Worm (Caenorhabditis elegans) whole organism, L4 larva: ENCODE measurements around the gene T26C5.5.
A peak's percentile ranks its signal among the peaks of the same experiment; 100 is the strongest.

Source experiments
- D1046.2 ChIP-seq: fragments of 200-800 bp; sonication (Bioruptor generic); IDR thresholded peaks from 2 replicates; pipeline ENCODE4 v1.3.6; 2022; ENCODE audit warnings: missing genetic modification characterization, missing compliant biosample characterization
- F37D6.2 ChIP-seq: sonication (generic microtip); optimal IDR thresholded peaks from 2 replicates; lab custom pipeline; 2016; ENCODE audit warnings: mild to moderate bottlenecking, missing genetic modification characterization, missing compliant biosample characterization
- F49E8.2 ChIP-seq: sonication (generic microtip); optimal IDR thresholded peaks from 2 replicates; lab custom pipeline; 2016; ENCODE audit warnings: missing compliant biosample characterization, mild to moderate bottlenecking, missing genetic modification characterization, borderline replicate concordance
- Y5F2A.4 ChIP-seq: fragments of 200-800 bp; sonication (Bioruptor generic); optimal IDR thresholded peaks from 2 replicates; lab custom pipeline; 2018; ENCODE audit warnings: mild to moderate bottlenecking, missing genetic modification characterization, missing compliant biosample characterization
- Y75B8A.6 ChIP-seq: fragments of 200-800 bp; sonication (Bioruptor generic); IDR thresholded peaks from 2 replicates; pipeline ENCODE4 v1.3.6; 2022; ENCODE audit warnings: missing genetic modification reagents, missing genetic modification characterization, missing compliant biosample characterization
- ZK337.2 ChIP-seq: fragments of 200-800 bp; sonication (Bioruptor generic); IDR thresholded peaks from 2 replicates; pipeline ENCODE4 v1.3.6; 2022; ENCODE audit warnings: missing genetic modification reagents, missing genetic modification characterization, missing compliant biosample characterization
- aha-1 ChIP-seq: fragments of 150-350 bp; peaks from one replicate; lab custom pipeline; 2014; ENCODE audit warnings: missing biosample characterization, missing genetic modification characterization
- ceh-20 ChIP-seq: fragments of 200-800 bp; sonication (Bioruptor generic); IDR thresholded peaks from 2 replicates; pipeline ENCODE4 v1.3.6; 2022; ENCODE audit warnings: missing genetic modification reagents, missing genetic modification characterization, missing compliant biosample characterization
- ceh-82 ChIP-seq: sonication (generic microtip); optimal IDR thresholded peaks from 2 replicates; lab custom pipeline; 2017; ENCODE audit warnings: missing biosample characterization, missing genetic modification characterization
- daf-16 ChIP-seq, 3 experiments: sonication (generic microtip); optimal IDR thresholded peaks; 2 replicates each; lab custom pipeline; 2016 to 2017; ENCODE audit warnings: missing genetic modification characterization in 3 of 3, missing genetic modification reagents in 3 of 3, mild to moderate bottlenecking in 2 of 3, missing compliant biosample characterization in 2 of 3, missing biosample characterization in 1 of 3, moderate library complexity in 1 of 3
- daf-19 ChIP-seq: fragments of 200-800 bp; sonication (Bioruptor generic); conservative IDR thresholded peaks from 2 replicates; pipeline ENCODE4 v1.3.6; 2022; ENCODE audit warnings: missing genetic modification characterization, missing compliant biosample characterization
- daf-8 ChIP-seq: fragments of 200-800 bp; sonication (Bioruptor generic); IDR thresholded peaks from 2 replicates; pipeline ENCODE4 v1.3.6; 2022; ENCODE audit warnings: missing genetic modification characterization, missing compliant biosample characterization
- dmd-6 ChIP-seq: fragments of 200-800 bp; sonication (Bioruptor generic); IDR thresholded peaks from 2 replicates; pipeline ENCODE4 v1.3.6; 2022; ENCODE audit warnings: missing genetic modification reagents, missing genetic modification characterization, missing compliant biosample characterization
- dmd-9 ChIP-seq: fragments of 200-800 bp; sonication (Bioruptor generic); IDR thresholded peaks from 2 replicates; pipeline ENCODE4 v1.3.6; 2022; ENCODE audit warnings: missing genetic modification reagents, missing genetic modification characterization, missing compliant biosample characterization
- dve-1 ChIP-seq: sonication (generic microtip); optimal IDR thresholded peaks from 2 replicates; lab custom pipeline; 2017; ENCODE audit warnings: antibody characterized with exemption, mild to moderate bottlenecking, missing genetic modification characterization, missing compliant biosample characterization; ENCODE audit not compliant: insufficient read depth
- fos-1 ChIP-seq: fragments of 150-350 bp; optimal IDR thresholded peaks from 2 replicates; lab custom pipeline; 2014; ENCODE audit warnings: missing biosample characterization, missing genetic modification characterization
- gei-8 ChIP-seq: fragments of 200-800 bp; sonication (Bioruptor generic); optimal IDR thresholded peaks from 2 replicates; lab custom pipeline; 2018; ENCODE audit warnings: mild to moderate bottlenecking, missing genetic modification characterization, missing compliant biosample characterization
- hif-1 ChIP-seq, 2 experiments: sonication (generic microtip); optimal IDR thresholded peaks; 2 replicates each; lab custom pipeline; 2016 to 2017; ENCODE audit warnings: missing compliant biosample characterization in 2 of 2, missing genetic modification characterization in 2 of 2, missing genetic modification reagents in 2 of 2, missing genotype in 2 of 2, mild to moderate bottlenecking in 1 of 2
- hlh-11 ChIP-seq: fragments of 200-800 bp; sonication (Bioruptor generic); optimal IDR thresholded peaks from 2 replicates; lab custom pipeline; 2018; ENCODE audit warnings: mild to moderate bottlenecking, missing genetic modification characterization, missing compliant biosample characterization
- hmg-1.1 ChIP-seq: fragments of 200-800 bp; sonication (Bioruptor generic); IDR thresholded peaks from 2 replicates; pipeline ENCODE4 v1.3.6; 2022; ENCODE audit warnings: missing genetic modification reagents, missing genetic modification characterization, missing compliant biosample characterization
- lim-7 ChIP-seq: fragments of 200-800 bp; sonication (Bioruptor generic); IDR thresholded peaks from 2 replicates; pipeline ENCODE4 v1.3.6; 2022; ENCODE audit warnings: missing genetic modification characterization, missing compliant biosample characterization
- lin-1 ChIP-seq: fragments of 200-800 bp; sonication (Bioruptor generic); IDR thresholded peaks from 2 replicates; pipeline ENCODE4 v1.3.6; 2022; ENCODE audit warnings: missing genetic modification reagents, missing genetic modification characterization, missing compliant biosample characterization
- lin-13 ChIP-seq: fragments of 150-350 bp; optimal IDR thresholded peaks from 2 replicates; lab custom pipeline; 2014; ENCODE audit warnings: missing biosample characterization, missing genetic modification reagents, missing genetic modification characterization
- lin-29 ChIP-seq: fragments of 200-800 bp; sonication (Bioruptor generic); IDR thresholded peaks from 2 replicates; pipeline ENCODE4 v1.3.6; 2022; ENCODE audit warnings: missing genetic modification reagents, missing genetic modification characterization, missing compliant biosample characterization
- lir-3 ChIP-seq: sonication (generic microtip); optimal IDR thresholded peaks from 2 replicates; lab custom pipeline; 2016; ENCODE audit warnings: mild to moderate bottlenecking, missing genetic modification characterization, missing compliant biosample characterization
- lsy-2 ChIP-seq, 2 experiments: fragments of 150-350 bp in 1 of 2; sonication (generic microtip) in 1 of 2; optimal IDR thresholded peaks; 2 replicates each; lab custom pipeline; 2014 to 2017; ENCODE audit warnings: missing biosample characterization in 2 of 2, missing genetic modification characterization in 2 of 2
- mdl-1 ChIP-seq, 2 experiments: fragments of 150-350 bp in 1 of 2; sonication (generic microtip) in 1 of 2; optimal IDR thresholded peaks; 2 replicates each; lab custom pipeline; 2014 to 2017; ENCODE audit warnings: missing biosample characterization in 2 of 2, missing genetic modification characterization in 2 of 2
- mep-1 ChIP-seq: fragments of 150-350 bp; sonication (generic microtip); optimal IDR thresholded peaks from 3 replicates; lab custom pipeline; 2014; ENCODE audit warnings: missing biosample characterization, missing genetic modification characterization
- mxl-2 ChIP-seq: fragments of 200-800 bp; sonication (Bioruptor generic); conservative IDR thresholded peaks from 2 replicates; pipeline ENCODE4 v1.3.6; 2022; ENCODE audit warnings: missing genetic modification reagents, missing genetic modification characterization, missing compliant biosample characterization
- mxl-3 ChIP-seq: fragments of 200-800 bp; sonication (Bioruptor generic); optimal IDR thresholded peaks from 2 replicates; lab custom pipeline; 2018; ENCODE audit warnings: mild to moderate bottlenecking, missing genetic modification characterization, missing compliant biosample characterization
- nhr-102 ChIP-seq: sonication (generic microtip); optimal IDR thresholded peaks from 2 replicates; lab custom pipeline; 2016; ENCODE audit warnings: mild to moderate bottlenecking, missing genetic modification characterization, moderate library complexity, missing compliant biosample characterization
- nhr-28 ChIP-seq: fragments of 150-350 bp; optimal IDR thresholded peaks from 2 replicates; lab custom pipeline; 2014; ENCODE audit warnings: missing biosample characterization, missing genetic modification characterization
- nhr-42 ChIP-seq: fragments of 200-800 bp; sonication (Bioruptor generic); IDR thresholded peaks from 2 replicates; pipeline ENCODE4 v1.3.6; 2022; ENCODE audit warnings: missing genetic modification characterization, missing compliant biosample characterization
- nhr-76 ChIP-seq: fragments of 150-350 bp; optimal IDR thresholded peaks from 2 replicates; lab custom pipeline; 2014; ENCODE audit warnings: missing biosample characterization, missing genetic modification characterization
- php-3 ChIP-seq: fragments of 200-800 bp; sonication (Bioruptor generic); IDR thresholded peaks from 2 replicates; pipeline ENCODE4 v1.3.6; 2022; ENCODE audit warnings: missing genetic modification reagents, missing genetic modification characterization, missing compliant biosample characterization
- sdz-12 ChIP-seq: fragments of 200-800 bp; sonication (Bioruptor generic); optimal IDR thresholded peaks from 2 replicates; lab custom pipeline; 2018; ENCODE audit warnings: mild to moderate bottlenecking, missing genetic modification characterization, missing compliant biosample characterization
- spr-1 ChIP-seq: sonication (generic microtip); optimal IDR thresholded peaks from 2 replicates; lab custom pipeline; 2016; ENCODE audit warnings: mild to moderate bottlenecking, missing genetic modification characterization, missing compliant biosample characterization
- spr-3 ChIP-seq: fragments of 200-800 bp; sonication (Bioruptor generic); optimal IDR thresholded peaks from 2 replicates; lab custom pipeline; 2018; ENCODE audit warnings: mild to moderate bottlenecking, missing genetic modification characterization, missing compliant biosample characterization
- tag-97 ChIP-seq: fragments of 200-800 bp; sonication (Bioruptor generic); IDR thresholded peaks from 2 replicates; pipeline ENCODE4 v1.3.6; 2022; ENCODE audit warnings: missing genetic modification characterization, missing compliant biosample characterization
- tra-1 ChIP-seq: fragments of 200-800 bp; sonication (Bioruptor generic); IDR thresholded peaks from 2 replicates; pipeline ENCODE4 v1.3.6; 2022; ENCODE audit warnings: missing genetic modification reagents, missing genetic modification characterization, missing compliant biosample characterization
- unc-130 ChIP-seq: sonication (generic microtip); optimal IDR thresholded peaks from 2 replicates; lab custom pipeline; 2016; ENCODE audit warnings: missing genetic modification reagents, missing genetic modification characterization, missing compliant biosample characterization
- unc-39 ChIP-seq: sonication (generic microtip); optimal IDR thresholded peaks from 2 replicates; lab custom pipeline; 2017; ENCODE audit warnings: missing biosample characterization, missing genetic modification characterization
- unc-62 ChIP-seq, 3 experiments: fragments of 150-350 bp in 1 of 3; sonication (generic microtip); optimal IDR thresholded peaks in 2 of 3; peaks in 1 of 3; 1 replicate in 1 of 3; 2 replicates in 2 of 3; lab custom pipeline; 2014 to 2017; ENCODE audit warnings: missing biosample characterization in 3 of 3, missing genetic modification characterization in 3 of 3, missing genetic modification reagents in 3 of 3, missing genotype in 1 of 3
- vab-7 ChIP-seq: fragments of 200-800 bp; sonication (Bioruptor generic); IDR thresholded peaks from 2 replicates; pipeline ENCODE4 v1.3.6; 2022; ENCODE audit warnings: missing genetic modification reagents, missing genetic modification characterization, missing compliant biosample characterization
- zfp-3 ChIP-seq: fragments of 200-800 bp; sonication (Bioruptor generic); conservative IDR thresholded peaks from 2 replicates; pipeline ENCODE4 v1.3.6; 2022; ENCODE audit warnings: missing genetic modification reagents, missing genetic modification characterization, missing compliant biosample characterization
- ztf-11 ChIP-seq: fragments of 150-350 bp; optimal IDR thresholded peaks from 2 replicates; lab custom pipeline; 2014; ENCODE audit warnings: missing biosample characterization, missing genetic modification characterization
- ztf-7 ChIP-seq: fragments of 150-350 bp; optimal IDR thresholded peaks from 2 replicates; lab custom pipeline; 2014; ENCODE audit warnings: missing biosample characterization, missing genetic modification characterization

Gene T26C5.5

DNA sequence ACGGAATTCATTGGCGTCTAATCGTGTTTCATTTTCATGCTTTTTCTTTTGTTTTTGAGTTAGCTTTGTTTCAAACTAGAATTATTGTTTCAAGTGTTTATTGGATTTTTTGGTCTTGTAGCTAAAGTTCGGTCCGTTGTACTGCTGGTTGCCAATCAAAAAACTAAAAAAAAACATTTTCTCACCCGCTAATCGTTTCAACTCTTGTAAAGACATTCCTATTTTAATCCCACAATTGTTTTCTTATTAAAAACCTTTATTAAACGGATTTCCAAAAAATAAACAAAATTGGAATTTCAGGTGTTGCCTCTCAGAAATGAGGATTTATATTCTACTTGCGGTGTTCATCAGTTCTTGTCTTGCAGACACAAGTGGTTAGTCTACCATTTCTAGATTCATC is 13.6 kb downstream of the T26C5.5 start, which contains the start of gene T26C5.2:
Gene T26C5.2, plus strand, starts transcription at position 301 of the 400 bp plus-strand sequence.
- TF ChIP-seq lir-3 (tag; lab: Kevin White, UChicago) (no peak), lin-1 (GFP tag; lab: Robert Waterston, UW) (no peak), ztf-7 (no peak), dmd-6 (GFP tag; lab: Robert Waterston, UW) (no peak), mdl-1 (tag; optimal IDR thresholded peaks at IDR 0.05; lab: Kevin White, UChicago) (no peak), Y5F2A.4 (no peak), dmd-9 (GFP tag; lab: Robert Waterston, UW) (no peak), unc-130 (GFP tag; lab: Kevin White, UChicago) (no peak), nhr-76 (tag; lab: Kevin White, UChicago) (no peak), hmg-1.1 (GFP tag; lab: Robert Waterston, UW) (no peak), Y75B8A.6 (GFP tag; lab: Robert Waterston, UW) (no peak), lim-7 (GFP tag; lab: Robert Waterston, UW) (no peak), lin-13 (GFP tag; lab: Kevin White, UChicago) (no peak)

- TF ChIP-seq lin-13 (GFP tag; lab: Kevin White, UChicago) = no peak
- no peak for TF ChIP-seq F49E8.2 (tag; lab: Kevin White, UChicago)
- TF ChIP-seq ceh-82 (tag; lab: Kevin White, UChicago) = no peak
- no peak for TF ChIP-seq sdz-12 (GFP tag; lab: Kevin White, UChicago)
- TF ChIP-seq daf-8 (GFP tag; lab: Robert Waterston, UW) = no peak
- TF ChIP-seq vab-7 (GFP tag; lab: Robert Waterston, UW) = no peak
These were observed 14.1 kb downstream of the T26C5.5 start for ce11 chrII:9232493-9232892.

DNA sequence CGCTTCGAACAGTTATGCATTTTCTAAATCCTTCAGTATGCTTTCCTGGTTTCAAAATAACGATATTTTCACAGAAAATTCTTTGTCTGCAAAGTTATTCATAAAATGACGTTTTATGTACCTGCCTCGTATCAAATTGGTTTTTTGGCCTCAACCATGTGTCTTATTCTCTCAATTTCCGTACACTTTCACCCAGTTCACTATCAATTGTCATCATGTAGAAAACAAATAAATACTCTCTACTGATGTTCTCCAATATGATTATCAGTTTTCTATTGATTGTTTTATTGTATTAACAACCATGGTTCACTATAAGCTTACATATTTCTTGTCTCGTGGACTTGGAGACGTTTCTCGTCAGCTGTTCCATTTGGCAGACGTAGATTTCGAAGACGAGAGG is 15.3 kb downstream of the T26C5.5 start, which contains the start of gene gst-13:
Gene gst-13, plus strand, starts transcription at position 218 of the 400 bp plus-strand sequence.
- TF ChIP-seq ztf-11 (tag; lab: Kevin White, UChicago) = no peak
- TF ChIP-seq daf-16 (GFP tag; optimal IDR thresholded peaks at IDR 0.05; lab: Kevin White, UChicago) = no peak
- TF ChIP-seq daf-16 (tag; optimal IDR thresholded peaks at IDR 0.05; lab: Kevin White, UChicago) = peak; percentile 84
- TF ChIP-seq gei-8 = no peak
- TF ChIP-seq fos-1 (tag; lab: Kevin White, UChicago) = no peak
- TF ChIP-seq lin-29 = no peak
- TF ChIP-seq ceh-20 (GFP tag; lab: Robert Waterston, UW) = no peak
- TF ChIP-seq D1046.2 = no peak
- no peak for TF ChIP-seq daf-19 (GFP tag; lab: Robert Waterston, UW)
- no peak for TF ChIP-seq nhr-76 (tag; lab: Kevin White, UChicago)
- TF ChIP-seq mdl-1 (tag; optimal IDR thresholded peaks at IDR 0.05; lab: Kevin White, UChicago) = peak in 1 of 2 experiments; percentile 46
- TF ChIP-seq dve-1 (tag; lab: Kevin White, UChicago) = peak; percentile 74
- no peak for TF ChIP-seq tra-1 (GFP tag; lab: Robert Waterston, UW)
- no peak for TF ChIP-seq zfp-3 (GFP tag; lab: Robert Waterston, UW)
- TF ChIP-seq php-3 (GFP tag; lab: Robert Waterston, UW) = peak; percentile 34; the same call in 1 of the 2 replicates
- TF ChIP-seq aha-1 (tag; lab: Kevin White, UChicago) = no peak
- no peak for TF ChIP-seq tag-97 (GFP tag; lab: Robert Waterston, UW)
- TF ChIP-seq nhr-28 (tag; lab: Kevin White, UChicago) = peak; percentile 82
- TF ChIP-seq spr-3 = no peak
- no peak for TF ChIP-seq nhr-102 (tag; lab: Kevin White, UChicago)
- TF ChIP-seq hlh-11 (tag; lab: Kevin White, UChicago) = peak; percentile 85
- TF ChIP-seq hif-1 (tag; optimal IDR thresholded peaks at IDR 0.05; lab: Kevin White, UChicago) = no peak
- no peak for TF ChIP-seq lir-3 (tag; lab: Kevin White, UChicago)
- no peak for TF ChIP-seq nhr-42
- TF ChIP-seq unc-39 (tag; lab: Kevin White, UChicago) = no peak
- TF ChIP-seq ZK337.2 (GFP tag; lab: Robert Waterston, UW) = no peak
- no peak for TF ChIP-seq spr-1 (tag; lab: Kevin White, UChicago)
- TF ChIP-seq mxl-2 = no peak
- no peak for TF ChIP-seq Y75B8A.6 (GFP tag; lab: Robert Waterston, UW)
- peak; percentile 86 for TF ChIP-seq mxl-3
- peak in 1 of 2 experiments; percentile 35 for TF ChIP-seq unc-62 (GFP tag; optimal IDR thresholded peaks at IDR 0.05 in 1 of 2; lab: Kevin White, UChicago)
- no peak for TF ChIP-seq unc-62 (tag; optimal IDR thresholded peaks at IDR 0.05; lab: Kevin White, UChicago)
- TF ChIP-seq lsy-2 (tag; optimal IDR thresholded peaks at IDR 0.05; lab: Kevin White, UChicago) = no peak
- no peak for TF ChIP-seq mep-1
- TF ChIP-seq F37D6.2 = no peak
